Worm (Caenorhabditis elegans) whole organism, L1 larva: ENCODE data around the gene med-2.

Experiments
- C04F5.9 ChIP-seq: sonication (generic microtip); optimal IDR thresholded peaks from 2 replicates; lab custom pipeline; 2016; ENCODE audit warnings: missing genetic modification characterization, missing compliant biosample characterization
- C16A3.4 ChIP-seq: fragments of 150-350 bp; optimal IDR thresholded peaks from 2 replicates; lab custom pipeline; 2014; ENCODE audit warnings: missing biosample characterization, missing genetic modification characterization
- F16B12.6 ChIP-seq: fragments of 150-350 bp; optimal IDR thresholded peaks from 2 replicates; lab custom pipeline; 2014; ENCODE audit warnings: missing biosample characterization, missing genetic modification characterization
- Y116A8C.19 ChIP-seq: sonication (generic microtip); optimal IDR thresholded peaks from 2 replicates; lab custom pipeline; 2016; ENCODE audit warnings: missing compliant biosample characterization, missing genetic modification characterization, borderline replicate concordance
- alr-1 ChIP-seq: fragments of 200-800 bp; sonication (Bioruptor generic); optimal IDR thresholded peaks from 2 replicates; lab custom pipeline; 2018; ENCODE audit warnings: borderline replicate concordance, mild to moderate bottlenecking, missing genetic modification characterization, missing compliant biosample characterization
- ceh-63 ChIP-seq: fragments of 200-800 bp; sonication (Bioruptor generic); optimal IDR thresholded peaks from 2 replicates; lab custom pipeline; 2018; ENCODE audit warnings: mild to moderate bottlenecking, missing genetic modification characterization, missing compliant biosample characterization
- ceh-82 ChIP-seq, 3 experiments: fragments of 150-350 bp in 1 of 3; sonication (generic microtip) in 2 of 3; optimal IDR thresholded peaks; 2 replicates each; lab custom pipeline; 2014 to 2017; ENCODE audit warnings: missing biosample characterization in 3 of 3, missing genetic modification characterization in 3 of 3
- ceh-88 ChIP-seq: fragments of 200-800 bp; sonication (Bioruptor generic); IDR thresholded peaks from 2 replicates; pipeline ENCODE4 v1.3.6; 2022; ENCODE audit warnings: missing genetic modification characterization, missing compliant biosample characterization
- dpl-1 ChIP-seq, 3 experiments: fragments of 150-350 bp in 2 of 3; sonication (generic microtip) in 1 of 3; optimal IDR thresholded peaks; 2 replicates each; lab custom pipeline; 2014 to 2017; ENCODE audit warnings: missing biosample characterization in 3 of 3, missing genetic modification characterization in 3 of 3, missing genetic modification reagents in 3 of 3
- efl-1 ChIP-seq, 4 experiments: fragments of 150-350 bp; optimal IDR thresholded peaks in 3 of 4; peaks in 1 of 4; 1 replicate in 1 of 4; 2 replicates in 3 of 4; lab custom pipeline; 2014; ENCODE audit warnings: missing biosample characterization in 2 of 4, missing genetic modification characterization in 2 of 4, missing genetic modification reagents in 2 of 4
- efl-3 ChIP-seq: fragments of 200-800 bp; sonication (Bioruptor generic); optimal IDR thresholded peaks from 2 replicates; lab custom pipeline; 2018; ENCODE audit warnings: mild to moderate bottlenecking, missing genetic modification characterization, missing compliant biosample characterization
- egl-27 ChIP-seq, 2 experiments: fragments of 150-350 bp in 1 of 2; sonication (generic microtip); optimal IDR thresholded peaks; 3 replicates each; lab custom pipeline; 2017 to 2018; ENCODE audit warnings: missing biosample characterization in 2 of 2, missing genetic modification characterization in 2 of 2, missing genetic modification reagents in 2 of 2
- elt-3 ChIP-seq, 6 experiments: fragments of 150-350 bp in 1 of 6; sonication (generic microtip); optimal IDR thresholded peaks; 2 replicates each; lab custom pipeline; 2017 to 2018; ENCODE audit warnings: missing biosample characterization in 6 of 6, missing genetic modification characterization in 6 of 6, inconsistent platforms in 1 of 6
- fkh-10 ChIP-seq: sonication (generic microtip); optimal IDR thresholded peaks from 2 replicates; lab custom pipeline; 2017; ENCODE audit warnings: missing biosample characterization, missing genetic modification reagents, missing genetic modification characterization
- fkh-4 ChIP-seq: sonication (generic microtip); optimal IDR thresholded peaks from 2 replicates; lab custom pipeline; 2016; ENCODE audit warnings: missing compliant biosample characterization, missing genetic modification characterization, borderline replicate concordance
- fkh-8 ChIP-seq: sonication (generic microtip); optimal IDR thresholded peaks from 2 replicates; lab custom pipeline; 2016; ENCODE audit warnings: mild to moderate bottlenecking, missing genetic modification characterization, missing compliant biosample characterization
- grh-1 ChIP-seq: fragments of 200-800 bp; sonication (Bioruptor generic); IDR thresholded peaks from 2 replicates; pipeline ENCODE4 v1.3.6; 2022; ENCODE audit warnings: missing genetic modification reagents, missing genetic modification characterization, missing compliant biosample characterization
- hlh-17 ChIP-seq: fragments of 200-800 bp; sonication (Bioruptor generic); optimal IDR thresholded peaks from 2 replicates; lab custom pipeline; 2018; ENCODE audit warnings: missing genetic modification characterization, mild to moderate bottlenecking, missing compliant biosample characterization, moderate library complexity, borderline replicate concordance
- lin-35 ChIP-seq, 2 experiments: fragments of 150-350 bp; optimal IDR thresholded peaks; 2 replicates each; lab custom pipeline; 2014; ENCODE audit warnings: missing biosample characterization in 2 of 2, missing genetic modification characterization in 2 of 2, missing genetic modification reagents in 2 of 2
- lin-39 ChIP-seq: fragments of 150-350 bp; optimal IDR thresholded peaks from 2 replicates; lab custom pipeline; 2014; ENCODE audit warnings: missing biosample characterization, missing genetic modification reagents, missing genetic modification characterization
- lsy-2 ChIP-seq, 2 experiments: fragments of 150-350 bp; optimal IDR thresholded peaks; 2 replicates each; lab custom pipeline; 2014; ENCODE audit warnings: missing biosample characterization in 2 of 2, missing genetic modification characterization in 2 of 2
- mdl-1 ChIP-seq, 2 experiments: fragments of 150-350 bp; optimal IDR thresholded peaks; 2 replicates each; lab custom pipeline; 2014 to 2017; ENCODE audit warnings: missing biosample characterization in 2 of 2, missing genetic modification characterization in 2 of 2, inconsistent platforms in 1 of 2
- mef-2 ChIP-seq: fragments of 150-350 bp; optimal IDR thresholded peaks from 2 replicates; lab custom pipeline; 2014; ENCODE audit warnings: missing biosample characterization, missing genetic modification characterization
- mep-1 ChIP-seq: fragments of 150-350 bp; optimal IDR thresholded peaks from 2 replicates; lab custom pipeline; 2014; ENCODE audit warnings: missing biosample characterization, missing genetic modification characterization
- nhr-12 ChIP-seq: sonication (generic microtip); optimal IDR thresholded peaks from 2 replicates; lab custom pipeline; 2017; ENCODE audit warnings: missing biosample characterization, missing genetic modification characterization
- nhr-19 ChIP-seq: fragments of 200-800 bp; sonication (Bioruptor generic); conservative IDR thresholded peaks from 2 replicates; pipeline ENCODE4 v1.3.6; 2022; ENCODE audit warnings: missing genetic modification characterization, missing compliant biosample characterization
- nhr-20 ChIP-seq: sonication (generic microtip); optimal IDR thresholded peaks from 2 replicates; lab custom pipeline; 2016; ENCODE audit warnings: mild to moderate bottlenecking, missing genetic modification characterization, missing compliant biosample characterization
- nhr-47 ChIP-seq: sonication (generic microtip); optimal IDR thresholded peaks from 2 replicates; lab custom pipeline; 2016; ENCODE audit warnings: mild to moderate bottlenecking, missing genetic modification characterization, moderate library complexity, missing compliant biosample characterization
- nhr-71 ChIP-seq: sonication (generic microtip); optimal IDR thresholded peaks from 2 replicates; lab custom pipeline; 2016; ENCODE audit warnings: mild to moderate bottlenecking, missing genetic modification characterization, moderate library complexity, missing compliant biosample characterization
- nhr-85 ChIP-seq: sonication (generic microtip); peaks from one replicate; lab custom pipeline; 2016; ENCODE audit warnings: missing genetic modification characterization, inconsistent platforms, missing compliant biosample characterization
- nhr-90 ChIP-seq: sonication (generic microtip); optimal IDR thresholded peaks from 2 replicates; lab custom pipeline; 2016; ENCODE audit warnings: mild to moderate bottlenecking, missing genetic modification characterization, missing compliant biosample characterization; ENCODE audit not compliant: poor library complexity
- pax-3 ChIP-seq: fragments of 200-800 bp; sonication (Bioruptor generic); optimal IDR thresholded peaks from 2 replicates; lab custom pipeline; 2018; ENCODE audit warnings: mild to moderate bottlenecking, missing genetic modification characterization, moderate library complexity, missing compliant biosample characterization
- rnt-1 ChIP-seq: sonication (generic microtip); optimal IDR thresholded peaks from 2 replicates; lab custom pipeline; 2016; ENCODE audit warnings: mild to moderate bottlenecking, missing genetic modification characterization, moderate library complexity, missing compliant biosample characterization
- snu-23 ChIP-seq: sonication (generic microtip); optimal IDR thresholded peaks from 2 replicates; lab custom pipeline; 2016; ENCODE audit warnings: missing genetic modification characterization, missing compliant biosample characterization
- swsn-7 ChIP-seq: sonication (generic microtip); optimal IDR thresholded peaks from 2 replicates; lab custom pipeline; 2016; ENCODE audit warnings: missing genetic modification characterization, missing compliant biosample characterization
- tbx-2 ChIP-seq: sonication (generic microtip); optimal IDR thresholded peaks from 2 replicates; lab custom pipeline; 2016; ENCODE audit warnings: missing genetic modification characterization, missing compliant biosample characterization
- unc-130 ChIP-seq: fragments of 150-350 bp; optimal IDR thresholded peaks from 2 replicates; lab custom pipeline; 2017; ENCODE audit warnings: missing biosample characterization, missing genetic modification characterization, inconsistent platforms
- unc-86 ChIP-seq: sonication (generic microtip); optimal IDR thresholded peaks from 2 replicates; lab custom pipeline; 2016; ENCODE audit warnings: missing genetic modification characterization, missing compliant biosample characterization
- unc-98 ChIP-seq: fragments of 200-800 bp; sonication (Bioruptor generic); IDR thresholded peaks from 2 replicates; pipeline ENCODE4 v1.3.6; 2022; ENCODE audit warnings: missing genetic modification characterization, missing compliant biosample characterization
- zag-1 ChIP-seq: fragments of 150-350 bp; optimal IDR thresholded peaks from 2 replicates; lab custom pipeline; 2014; ENCODE audit warnings: missing biosample characterization, missing genetic modification characterization
- zip-4 ChIP-seq: fragments of 200-800 bp; sonication (Bioruptor generic); optimal IDR thresholded peaks from 2 replicates; lab custom pipeline; 2018; ENCODE audit warnings: mild to moderate bottlenecking, missing genetic modification characterization, moderate library complexity, missing compliant biosample characterization

Gene med-2

ce11 chrIII:6887574-6887973 is 3.3 kb downstream of the med-2 start (continued):
- TF ChIP-seq C16A3.4 (tag; lab: Kevin White, UChicago) = peak; percentile 70
- peak; percentile 72 for TF ChIP-seq nhr-71
- TF ChIP-seq swsn-7 (tag; lab: Kevin White, UChicago) = peak; percentile 70
- TF ChIP-seq dpl-1 (GFP tag; optimal IDR thresholded peaks at IDR 0.05; lab: Kevin White, UChicago) = peak; percentile 39 to 71 (median 61)
- peak; percentile 53 to 65 (median 59) for TF ChIP-seq ceh-82 (tag; optimal IDR thresholded peaks at IDR 0.05; lab: Kevin White, UChicago)
- peak; percentile 29 for TF ChIP-seq unc-86 (tag; lab: Kevin White, UChicago)
- TF ChIP-seq efl-3 (GFP tag; lab: Kevin White, UChicago) = no peak
- peak; percentile 36; the same call in 1 of the 2 replicates for TF ChIP-seq unc-98 (GFP tag; lab: Robert Waterston, UW)
- TF ChIP-seq fkh-4 (tag; lab: Kevin White, UChicago) = no peak
- no peak for TF ChIP-seq ceh-63
- peak; percentile 45 for TF ChIP-seq C04F5.9 (tag; lab: Kevin White, UChicago)
- TF ChIP-seq fkh-8 (tag; lab: Kevin White, UChicago) = peak; percentile 44
- peak; percentile 20; the same call in 1 of the 2 replicates for TF ChIP-seq grh-1 (GFP tag; lab: Robert Waterston, UW)
- TF ChIP-seq Y116A8C.19 (tag; lab: Kevin White, UChicago) = no peak
- no peak for TF ChIP-seq ceh-88 (GFP tag; lab: Robert Waterston, UW)
- no peak for TF ChIP-seq hlh-17 (GFP tag; lab: Kevin White, UChicago)
- peak; percentile 75 for TF ChIP-seq nhr-47
- TF ChIP-seq mef-2 = no peak
- no peak for TF ChIP-seq nhr-12 (tag; lab: Kevin White, UChicago)
- TF ChIP-seq zip-4 = no peak
- TF ChIP-seq nhr-85 = peak; percentile 48
- TF ChIP-seq F16B12.6 (tag; lab: Kevin White, UChicago) = peak; percentile 59
- peak; percentile 59 to 75 for TF ChIP-seq lsy-2 (tag; optimal IDR thresholded peaks at IDR 0.05; lab: Kevin White, UChicago)
- TF ChIP-seq fkh-10 = peak; percentile 37
- peak; percentile 58 to 80 for TF ChIP-seq lin-35 (GFP tag; optimal IDR thresholded peaks at IDR 0.05; lab: Kevin White, UChicago)
- peak; percentile 81 for TF ChIP-seq snu-23
- peak; percentile 72 for TF ChIP-seq nhr-90 (tag; lab: Kevin White, UChicago)
- peak; percentile 50 to 71 for TF ChIP-seq efl-1 (optimal IDR thresholded peaks at IDR 0.05; lab: Kevin White, UChicago)
- peak; percentile 60 to 96 for TF ChIP-seq efl-1 (GFP tag; optimal IDR thresholded peaks at IDR 0.05 in 1 of 2; lab: Kevin White, UChicago)
- peak; percentile 40 for TF ChIP-seq tbx-2 (tag; lab: Kevin White, UChicago)
- TF ChIP-seq rnt-1 (tag; lab: Kevin White, UChicago) = peak; percentile 69

- no peak for TF ChIP-seq egl-27 (tag; optimal IDR thresholded peaks at IDR 0.05; lab: Kevin White, UChicago)
- TF ChIP-seq rnt-1 (tag; lab: Kevin White, UChicago) = peak; percentile 16
- TF ChIP-seq unc-130 = no peak
- no peak for TF ChIP-seq pax-3 (tag; lab: Kevin White, UChicago)
- no peak for TF ChIP-seq zag-1 (tag; lab: Kevin White, UChicago)
- TF ChIP-seq F16B12.6 (tag; lab: Kevin White, UChicago) = peak; percentile 16
- no peak for TF ChIP-seq ceh-82 (tag; optimal IDR thresholded peaks at IDR 0.05; lab: Kevin White, UChicago)
- TF ChIP-seq nhr-85 = no peak
- peak in 1 of 3 experiments; percentile 13 for TF ChIP-seq dpl-1 (GFP tag; optimal IDR thresholded peaks at IDR 0.05; lab: Kevin White, UChicago)
- TF ChIP-seq elt-3 (tag; optimal IDR thresholded peaks at IDR 0.05; lab: Kevin White, UChicago) = peak in 1 of 6 experiments; percentile 13
- TF ChIP-seq nhr-71 = peak; percentile 34
- peak; percentile 22 for TF ChIP-seq nhr-47
- peak; percentile 38 for TF ChIP-seq nhr-19
- TF ChIP-seq efl-1 (optimal IDR thresholded peaks at IDR 0.05; lab: Kevin White, UChicago) = peak in 1 of 2 experiments; percentile 32
- TF ChIP-seq efl-1 (GFP tag; optimal IDR thresholded peaks at IDR 0.05 in 1 of 2; lab: Kevin White, UChicago) = peak in 1 of 2 experiments; percentile 8
- no peak for TF ChIP-seq mef-2
- peak; percentile 31 for TF ChIP-seq snu-23
- TF ChIP-seq lin-35 (GFP tag; optimal IDR thresholded peaks at IDR 0.05; lab: Kevin White, UChicago) = peak; percentile 11 to 62
- peak; percentile 22 for TF ChIP-seq C16A3.4 (tag; lab: Kevin White, UChicago)
- no peak for TF ChIP-seq alr-1 (tag; lab: Kevin White, UChicago)
- TF ChIP-seq nhr-20 (tag; lab: Kevin White, UChicago) = peak; percentile 4
- peak in 1 of 2 experiments; percentile 46 for TF ChIP-seq lsy-2 (tag; optimal IDR thresholded peaks at IDR 0.05; lab: Kevin White, UChicago)
- peak; percentile 13 for TF ChIP-seq mep-1 (tag; lab: Kevin White, UChicago)
- peak in 1 of 2 experiments; percentile 22 for TF ChIP-seq mdl-1 (tag; optimal IDR thresholded peaks at IDR 0.05; lab: Kevin White, UChicago)
- TF ChIP-seq lin-39 = no peak
Measured at ce11 chrIII:6888497-6888896, 4.2 kb downstream of the med-2 start.
